Worm (Caenorhabditis elegans) whole organism, mixed stage, embryonic: ENCODE results near the gene rpl-11.1.

Experiments
- M03D4.4 ChIP-seq: sonication (generic microtip); optimal IDR thresholded peaks from 2 replicates; lab custom pipeline; 2017; ENCODE audit warnings: mild to moderate bottlenecking, missing genetic modification characterization, missing compliant biosample characterization
- bed-3 ChIP-seq: fragments of 200-800 bp; sonication (Bioruptor generic); optimal IDR thresholded peaks from 3 replicates; lab custom pipeline; 2018; ENCODE audit warnings: mild to moderate bottlenecking, missing genetic modification characterization, moderate library complexity, missing compliant biosample characterization
- elt-1 ChIP-seq: sonication (generic microtip); optimal IDR thresholded peaks from 2 replicates; lab custom pipeline; 2017; ENCODE audit warnings: missing genetic modification characterization, mild to moderate bottlenecking, missing compliant biosample characterization, antibody characterized with exemption, moderate library complexity, borderline replicate concordance; ENCODE audit not compliant: insufficient read depth
- ham-2 ChIP-seq: fragments of 200-800 bp; sonication (Bioruptor generic); optimal IDR thresholded peaks from 2 replicates; lab custom pipeline; 2018; ENCODE audit warnings: mild to moderate bottlenecking, missing genetic modification characterization, missing compliant biosample characterization
- lin-13 ChIP-seq: fragments of 150-350 bp; optimal IDR thresholded peaks from 2 replicates; lab custom pipeline; 2014; ENCODE audit warnings: missing biosample characterization, missing genetic modification characterization
- lsy-2 ChIP-seq: fragments of 150-350 bp; optimal IDR thresholded peaks from 2 replicates; lab custom pipeline; 2014; ENCODE audit warnings: missing biosample characterization, missing genetic modification characterization
- mab-5 ChIP-seq: fragments of 150-350 bp; optimal IDR thresholded peaks from 2 replicates; lab custom pipeline; 2014; ENCODE audit warnings: missing biosample characterization, missing genetic modification characterization
- mep-1 ChIP-seq: fragments of 150-350 bp; optimal IDR thresholded peaks from 2 replicates; lab custom pipeline; 2017; ENCODE audit warnings: missing biosample characterization, missing genetic modification reagents, missing genetic modification characterization, inconsistent platforms
- nhr-28 ChIP-seq: fragments of 150-350 bp; optimal IDR thresholded peaks from 2 replicates; lab custom pipeline; 2014; ENCODE audit warnings: missing biosample characterization, missing genetic modification characterization
- nhr-76 ChIP-seq: sonication (generic microtip); optimal IDR thresholded peaks from 2 replicates; lab custom pipeline; 2017; ENCODE audit warnings: missing biosample characterization, missing genetic modification characterization
- pha-4 ChIP-seq: fragments of 150-350 bp; optimal IDR thresholded peaks from 2 replicates; lab custom pipeline; 2018; ENCODE audit warnings: missing biosample characterization, missing genetic modification reagents, missing genetic modification characterization
- ztf-11 ChIP-seq: fragments of 150-350 bp; optimal IDR thresholded peaks from 2 replicates; lab custom pipeline; 2014; ENCODE audit warnings: missing biosample characterization, missing genetic modification characterization

- TF ChIP-seq lin-13 (tag; lab: Kevin White, UChicago) (no peak), mep-1 (tag; lab: Kevin White, UChicago) (no peak), ztf-11 (tag; lab: Kevin White, UChicago) (no peak), pha-4 (tag; lab: Kevin White, UChicago) (no peak), nhr-28 (tag; lab: Kevin White, UChicago) (no peak), M03D4.4 (tag; lab: Kevin White, UChicago) (no peak), ham-2 (GFP tag; lab: Kevin White, UChicago) (no peak), mab-5 (tag; lab: Kevin White, UChicago) (no peak), elt-1 (no peak), lsy-2 (no peak), bed-3 (GFP tag; lab: Kevin White, UChicago) (no peak), nhr-76 (no peak)
These were observed 41.1 kb upstream of the rpl-11.1 start, which contains the start of gene F59B1.4 for ce11 chrV:3626944-3627343.
